Worm (Caenorhabditis elegans) whole organism, L4 larva: Measurements from ENCODE around the gene F26F4.9.
"Not testable (repeated sequence)": the region's sequence is repeated elsewhere in the genome, so short reads cannot be mapped to it uniquely, and the experiment has no call there.

ENCODE experiments used
- R02D3.7 ChIP-seq: fragments of 150-350 bp; sonication (generic microtip); optimal IDR thresholded peaks from 3 replicates; lab custom pipeline; 2014; ENCODE audit warnings: missing biosample characterization, missing genetic modification characterization
- ama-1 ChIP-seq: fragments of 150-350 bp; optimal IDR thresholded peaks from 2 replicates; lab custom pipeline; 2014; ENCODE audit warnings: inconsistent platforms, mixed read lengths
- daf-12 ChIP-seq: fragments of 150-350 bp; optimal IDR thresholded peaks from 2 replicates; lab custom pipeline; 2014; ENCODE audit warnings: missing biosample characterization, missing genetic modification reagents, missing genetic modification characterization
- dmd-9 ChIP-seq: fragments of 200-800 bp; sonication (Bioruptor generic); IDR thresholded peaks from 2 replicates; pipeline ENCODE4 v1.3.6; 2022; ENCODE audit warnings: missing genetic modification reagents, missing genetic modification characterization, missing compliant biosample characterization
- dve-1 ChIP-seq: sonication (generic microtip); optimal IDR thresholded peaks from 2 replicates; lab custom pipeline; 2017; ENCODE audit warnings: antibody characterized with exemption, mild to moderate bottlenecking, missing genetic modification characterization, missing compliant biosample characterization; ENCODE audit not compliant: insufficient read depth
- egl-27 ChIP-seq: sonication (generic microtip); optimal IDR thresholded peaks from 3 replicates; lab custom pipeline; 2017; ENCODE audit warnings: missing biosample characterization, missing genetic modification reagents, missing genetic modification characterization
- fos-1 ChIP-seq: fragments of 150-350 bp; optimal IDR thresholded peaks from 2 replicates; lab custom pipeline; 2014; ENCODE audit warnings: missing biosample characterization, missing genetic modification characterization
- hif-1 ChIP-seq, 2 experiments: sonication (generic microtip); optimal IDR thresholded peaks; 2 replicates each; lab custom pipeline; 2016 to 2017; ENCODE audit warnings: missing compliant biosample characterization in 2 of 2, missing genetic modification characterization in 2 of 2, missing genetic modification reagents in 2 of 2, missing genotype in 2 of 2, mild to moderate bottlenecking in 1 of 2
- lsy-2 ChIP-seq, 2 experiments: fragments of 150-350 bp in 1 of 2; sonication (generic microtip) in 1 of 2; optimal IDR thresholded peaks; 2 replicates each; lab custom pipeline; 2014 to 2017; ENCODE audit warnings: missing biosample characterization in 2 of 2, missing genetic modification characterization in 2 of 2
- madf-5 ChIP-seq, 2 experiments: fragments of 200-800 bp; sonication (Bioruptor generic); IDR thresholded peaks; 2 replicates each; pipeline ENCODE4 v1.3.6; 2022; ENCODE audit warnings: missing compliant biosample characterization in 2 of 2, missing genetic modification characterization in 2 of 2
- mep-1 ChIP-seq: fragments of 150-350 bp; sonication (generic microtip); optimal IDR thresholded peaks from 3 replicates; lab custom pipeline; 2014; ENCODE audit warnings: missing biosample characterization, missing genetic modification characterization
- nhr-11 ChIP-seq: fragments of 150-350 bp; optimal IDR thresholded peaks from 2 replicates; lab custom pipeline; 2014; ENCODE audit warnings: missing biosample characterization, missing genetic modification characterization
- nhr-111 ChIP-seq: fragments of 200-800 bp; sonication (Bioruptor generic); optimal IDR thresholded peaks from 2 replicates; lab custom pipeline; 2018; ENCODE audit warnings: mild to moderate bottlenecking, missing genetic modification characterization, missing compliant biosample characterization
- nhr-25 ChIP-seq: sonication (generic microtip); optimal IDR thresholded peaks from 2 replicates; lab custom pipeline; 2017; ENCODE audit warnings: missing genetic modification characterization, mild to moderate bottlenecking, missing compliant biosample characterization, antibody characterized with exemption, moderate library complexity, borderline replicate concordance; ENCODE audit not compliant: insufficient read depth

DNA sequence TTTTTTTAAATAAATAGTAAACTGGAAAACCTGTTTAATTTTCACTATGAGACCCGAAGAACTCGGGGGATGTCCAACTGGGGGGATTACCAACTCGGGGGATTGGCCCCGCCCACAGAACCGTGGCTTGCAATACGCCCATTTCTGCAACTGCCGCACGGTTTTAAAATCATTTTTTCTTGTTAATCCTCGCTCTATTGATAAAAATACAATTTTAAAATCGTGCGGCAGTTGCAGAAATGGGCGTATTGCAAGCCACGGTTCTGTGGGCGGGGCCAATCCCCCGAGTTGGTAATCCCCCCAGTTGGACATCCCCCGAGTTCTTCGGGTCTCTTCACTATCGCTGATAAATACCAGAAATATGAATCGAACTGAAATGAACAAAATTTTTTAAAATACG, 9.7 kb upstream of the F26F4.9 start, which contains the start of gene mmab-1:
- not testable (repeated sequence) for TF ChIP-seq nhr-25; madf-5 (GFP tag; IDR thresholded peaks at IDR 0.05; lab: Robert Waterston, UW); daf-12 (tag; lab: Kevin White, UChicago); nhr-111 (GFP tag; lab: Kevin White, UChicago); nhr-11 (tag; lab: Kevin White, UChicago); egl-27 (tag; lab: Kevin White, UChicago); hif-1 (tag; optimal IDR thresholded peaks at IDR 0.05; lab: Kevin White, UChicago); R02D3.7 (tag; lab: Kevin White, UChicago); ama-1 (lab: Kevin White, UChicago); fos-1 (tag; lab: Kevin White, UChicago)
- TF ChIP-seq dmd-9, result peak; percentile 68; the same call in 1 of the 2 replicates
- peak; percentile 35 for TF ChIP-seq mep-1 (tag; lab: Kevin White, UChicago)
- peak; percentile 29 for TF ChIP-seq dve-1 (tag; lab: Kevin White, UChicago)
- TF ChIP-seq lsy-2 (tag; optimal IDR thresholded peaks at IDR 0.05; lab: Kevin White, UChicago), result peak in 1 of 2 experiments; percentile 33
